Fruit fly (Drosophila melanogaster) Kc167 (cell line): ENCODE measurements around the gene CG43732.

Experiments used
- Myc ChIP-seq: fragments of >200 bp; optimal IDR thresholded peaks from 2 replicates; lab custom pipeline; 2017; ENCODE audit warnings: missing external identifiers
- psq ChIP-seq: fragments of >200 bp; optimal IDR thresholded peaks from 2 replicates; lab custom pipeline; 2017; ENCODE audit warnings: missing external identifiers

dm6 chr3R:18998370-18998769 is 48.4 kb downstream of the CG43732 start:
- TF ChIP-seq psq (no peak), Myc (lab: Kevin White, UChicago) (no peak)
